Fruit fly (Drosophila melanogaster): ENCODE data around the gene Pfdn6.

- no peak for TF ChIP-seq psq (optimal IDR thresholded peaks at IDR 0.05)
- no peak for TF ChIP-seq pan (optimal IDR thresholded peaks at IDR 0.05)
- no peak for TF ChIP-seq Dll (optimal IDR thresholded peaks at IDR 0.05)
- TF ChIP-seq CG8478 (optimal IDR thresholded peaks at IDR 0.05): no peak
- TF ChIP-seq EcR (GFP tag; optimal IDR thresholded peaks at IDR 0.05): no peak
Observed at dm6 chr3L:19955699-19956098, 32.2 kb downstream of the Pfdn6 start, which contains the start of gene CG42263.

Measured in whole organism.